Worm (Caenorhabditis elegans) whole organism, L4 larva: ENCODE results near the gene degl-1.

ENCODE experiments used
- F26F4.8 ChIP-seq: fragments of 200-800 bp; sonication (Bioruptor generic); conservative IDR thresholded peaks from 2 replicates; pipeline ENCODE4 v1.3.6; 2022; ENCODE audit warnings: missing genetic modification characterization, missing compliant biosample characterization
- F37D6.2 ChIP-seq: sonication (generic microtip); optimal IDR thresholded peaks from 2 replicates; lab custom pipeline; 2016; ENCODE audit warnings: mild to moderate bottlenecking, missing genetic modification characterization, missing compliant biosample characterization
- F44E2.7 ChIP-seq: fragments of 200-800 bp; sonication (Bioruptor generic); IDR thresholded peaks from 2 replicates; pipeline ENCODE4 v2.1.2; 2022; ENCODE audit warnings: missing genetic modification characterization, missing compliant biosample characterization
- F49E8.2 ChIP-seq: sonication (generic microtip); optimal IDR thresholded peaks from 2 replicates; lab custom pipeline; 2016; ENCODE audit warnings: missing compliant biosample characterization, mild to moderate bottlenecking, missing genetic modification characterization, borderline replicate concordance
- R02D3.7 ChIP-seq: fragments of 150-350 bp; sonication (generic microtip); optimal IDR thresholded peaks from 3 replicates; lab custom pipeline; 2014; ENCODE audit warnings: missing biosample characterization, missing genetic modification characterization
- T26A8.4 ChIP-seq: fragments of 200-800 bp; sonication (Bioruptor generic); IDR thresholded peaks from 2 replicates; pipeline ENCODE4 v1.3.6; 2022; ENCODE audit warnings: missing genetic modification characterization, missing compliant biosample characterization
- Y48G9A.11 ChIP-seq: fragments of 200-800 bp; sonication (Bioruptor generic); IDR thresholded peaks from 2 replicates; pipeline ENCODE4 v1.3.6; 2022; ENCODE audit warnings: missing genetic modification reagents, missing genetic modification characterization, missing compliant biosample characterization
- Y5F2A.4 ChIP-seq: fragments of 200-800 bp; sonication (Bioruptor generic); optimal IDR thresholded peaks from 2 replicates; lab custom pipeline; 2018; ENCODE audit warnings: mild to moderate bottlenecking, missing genetic modification characterization, missing compliant biosample characterization
- Y75B8A.6 ChIP-seq: fragments of 200-800 bp; sonication (Bioruptor generic); IDR thresholded peaks from 2 replicates; pipeline ENCODE4 v1.3.6; 2022; ENCODE audit warnings: missing genetic modification reagents, missing genetic modification characterization, missing compliant biosample characterization
- ZK337.2 ChIP-seq: fragments of 200-800 bp; sonication (Bioruptor generic); IDR thresholded peaks from 2 replicates; pipeline ENCODE4 v1.3.6; 2022; ENCODE audit warnings: missing genetic modification reagents, missing genetic modification characterization, missing compliant biosample characterization
- ZK546.5 ChIP-seq, 2 experiments: sonication (generic microtip); optimal IDR thresholded peaks; 2 replicates each; lab custom pipeline; 2017; ENCODE audit warnings: missing biosample characterization in 2 of 2, missing genetic modification characterization in 2 of 2
- aha-1 ChIP-seq: fragments of 150-350 bp; peaks from one replicate; lab custom pipeline; 2014; ENCODE audit warnings: missing biosample characterization, missing genetic modification characterization
- ama-1 ChIP-seq: fragments of 150-350 bp; optimal IDR thresholded peaks from 2 replicates; lab custom pipeline; 2014; ENCODE audit warnings: inconsistent platforms, mixed read lengths
- arid-1 ChIP-seq: fragments of 200-800 bp; sonication (Bioruptor generic); conservative IDR thresholded peaks from 2 replicates; pipeline ENCODE4 v1.3.6; 2022; ENCODE audit warnings: missing genetic modification reagents, missing genetic modification characterization, missing compliant biosample characterization
- ceh-44 ChIP-seq: fragments of 200-800 bp; sonication (Bioruptor generic); IDR thresholded peaks from 2 replicates; pipeline ENCODE4 v1.3.6; 2022; ENCODE audit warnings: missing genetic modification reagents, missing genetic modification characterization, missing compliant biosample characterization
- ceh-62 ChIP-seq: sonication (generic microtip); optimal IDR thresholded peaks from 2 replicates; lab custom pipeline; 2017; ENCODE audit warnings: missing biosample characterization, missing genetic modification characterization
- ceh-82 ChIP-seq: sonication (generic microtip); optimal IDR thresholded peaks from 2 replicates; lab custom pipeline; 2017; ENCODE audit warnings: missing biosample characterization, missing genetic modification characterization
- daf-19 ChIP-seq: fragments of 200-800 bp; sonication (Bioruptor generic); conservative IDR thresholded peaks from 2 replicates; pipeline ENCODE4 v1.3.6; 2022; ENCODE audit warnings: missing genetic modification characterization, missing compliant biosample characterization
- dmd-6 ChIP-seq: fragments of 200-800 bp; sonication (Bioruptor generic); IDR thresholded peaks from 2 replicates; pipeline ENCODE4 v1.3.6; 2022; ENCODE audit warnings: missing genetic modification reagents, missing genetic modification characterization, missing compliant biosample characterization
- duxl-1 ChIP-seq: sonication (generic microtip); optimal IDR thresholded peaks from 2 replicates; lab custom pipeline; 2016; ENCODE audit warnings: mild to moderate bottlenecking, missing genetic modification characterization, moderate library complexity, missing compliant biosample characterization; ENCODE audit not compliant: poor library complexity
- egl-43 ChIP-seq: fragments of 200-800 bp; sonication (Bioruptor generic); IDR thresholded peaks from 2 replicates; pipeline ENCODE4 v1.3.6; 2022; ENCODE audit warnings: missing genetic modification reagents, missing genetic modification characterization, missing compliant biosample characterization
- fos-1 ChIP-seq: fragments of 150-350 bp; optimal IDR thresholded peaks from 2 replicates; lab custom pipeline; 2014; ENCODE audit warnings: missing biosample characterization, missing genetic modification characterization
- gei-8 ChIP-seq: fragments of 200-800 bp; sonication (Bioruptor generic); optimal IDR thresholded peaks from 2 replicates; lab custom pipeline; 2018; ENCODE audit warnings: mild to moderate bottlenecking, missing genetic modification characterization, missing compliant biosample characterization
- hif-1 ChIP-seq, 2 experiments: sonication (generic microtip); optimal IDR thresholded peaks; 2 replicates each; lab custom pipeline; 2016 to 2017; ENCODE audit warnings: missing compliant biosample characterization in 2 of 2, missing genetic modification characterization in 2 of 2, missing genetic modification reagents in 2 of 2, missing genotype in 2 of 2, mild to moderate bottlenecking in 1 of 2
- hlh-30 ChIP-seq: sonication (generic microtip); optimal IDR thresholded peaks from 2 replicates; lab custom pipeline; 2017; ENCODE audit warnings: antibody characterized with exemption, mild to moderate bottlenecking, missing genetic modification characterization, missing compliant biosample characterization; ENCODE audit not compliant: insufficient read depth
- hmg-1.1 ChIP-seq: fragments of 200-800 bp; sonication (Bioruptor generic); IDR thresholded peaks from 2 replicates; pipeline ENCODE4 v1.3.6; 2022; ENCODE audit warnings: missing genetic modification reagents, missing genetic modification characterization, missing compliant biosample characterization
- jun-1 ChIP-seq: fragments of 150-350 bp; optimal IDR thresholded peaks from 2 replicates; lab custom pipeline; 2014; ENCODE audit warnings: missing biosample characterization, missing genetic modification reagents, missing genetic modification characterization
- lim-7 ChIP-seq: fragments of 200-800 bp; sonication (Bioruptor generic); IDR thresholded peaks from 2 replicates; pipeline ENCODE4 v1.3.6; 2022; ENCODE audit warnings: missing genetic modification characterization, missing compliant biosample characterization
- lin-15B ChIP-seq: fragments of 150-350 bp; sonication (generic microtip); optimal IDR thresholded peaks from 3 replicates; lab custom pipeline; 2014; ENCODE audit warnings: missing biosample characterization, missing genetic modification characterization
- lin-38 ChIP-seq: fragments of 200-800 bp; sonication (Bioruptor generic); IDR thresholded peaks from 2 replicates; pipeline ENCODE4 v1.3.6; 2022; ENCODE audit warnings: missing genetic modification reagents, missing genetic modification characterization, missing compliant biosample characterization
- lir-3 ChIP-seq: sonication (generic microtip); optimal IDR thresholded peaks from 2 replicates; lab custom pipeline; 2016; ENCODE audit warnings: mild to moderate bottlenecking, missing genetic modification characterization, missing compliant biosample characterization
- madf-9 ChIP-seq: fragments of 200-800 bp; sonication (Bioruptor generic); conservative IDR thresholded peaks from 2 replicates; pipeline ENCODE4 v1.3.6; 2022; ENCODE audit warnings: missing genetic modification reagents, missing genetic modification characterization, missing compliant biosample characterization
- mdt-29 ChIP-seq: fragments of 200-800 bp; sonication (Bioruptor generic); IDR thresholded peaks from 2 replicates; pipeline ENCODE4 v1.3.6; 2022; ENCODE audit warnings: missing genetic modification reagents, missing genetic modification characterization, missing compliant biosample characterization
- mes-2 ChIP-seq: sonication (generic microtip); optimal IDR thresholded peaks from 2 replicates; lab custom pipeline; 2016; ENCODE audit warnings: missing genotype, mild to moderate bottlenecking, missing genetic modification characterization, missing compliant biosample characterization; ENCODE audit not compliant: poor library complexity, severe bottlenecking
- mxl-3 ChIP-seq: fragments of 200-800 bp; sonication (Bioruptor generic); optimal IDR thresholded peaks from 2 replicates; lab custom pipeline; 2018; ENCODE audit warnings: mild to moderate bottlenecking, missing genetic modification characterization, missing compliant biosample characterization
- nhr-25 ChIP-seq: sonication (generic microtip); optimal IDR thresholded peaks from 2 replicates; lab custom pipeline; 2017; ENCODE audit warnings: missing genetic modification characterization, mild to moderate bottlenecking, missing compliant biosample characterization, antibody characterized with exemption, moderate library complexity, borderline replicate concordance; ENCODE audit not compliant: insufficient read depth
- nhr-77 ChIP-seq: fragments of 150-350 bp; optimal IDR thresholded peaks from 2 replicates; lab custom pipeline; 2014; ENCODE audit warnings: missing biosample characterization, missing genetic modification characterization
- pha-4 ChIP-seq, 2 experiments: fragments of 150-350 bp in 1 of 2; fragments of 200-800 bp in 1 of 2; sonication (Bioruptor generic) in 1 of 2; IDR thresholded peaks in 1 of 2; optimal IDR thresholded peaks in 1 of 2; 2 replicates each; pipeline versions ENCODE4 v1.3.6 to Lab custom; 2014 to 2022; ENCODE audit warnings: missing genetic modification characterization in 2 of 2, missing genetic modification reagents in 2 of 2, missing biosample characterization in 1 of 2, missing compliant biosample characterization in 1 of 2
- rbr-2 ChIP-seq: sonication (generic microtip); optimal IDR thresholded peaks from 2 replicates; lab custom pipeline; 2016; ENCODE audit warnings: missing genotype, missing genetic modification characterization, missing compliant biosample characterization
- set-16 ChIP-seq: fragments of 200-800 bp; sonication (Bioruptor generic); IDR thresholded peaks from 2 replicates; pipeline ENCODE4 v1.3.6; 2022; ENCODE audit warnings: missing genetic modification reagents, missing genetic modification characterization, missing compliant biosample characterization
- snpc-1.2 ChIP-seq: fragments of 200-800 bp; sonication (Bioruptor generic); IDR thresholded peaks from 2 replicates; pipeline ENCODE4 v1.3.6; 2022; ENCODE audit warnings: missing genetic modification reagents, missing genetic modification characterization, missing compliant biosample characterization
- snpc-4 ChIP-seq: fragments of 150-350 bp; optimal IDR thresholded peaks from 2 replicates; lab custom pipeline; 2014; ENCODE audit warnings: missing biosample characterization, missing genetic modification characterization
- spr-1 ChIP-seq: sonication (generic microtip); optimal IDR thresholded peaks from 2 replicates; lab custom pipeline; 2016; ENCODE audit warnings: mild to moderate bottlenecking, missing genetic modification characterization, missing compliant biosample characterization
- spr-3 ChIP-seq: fragments of 200-800 bp; sonication (Bioruptor generic); optimal IDR thresholded peaks from 2 replicates; lab custom pipeline; 2018; ENCODE audit warnings: mild to moderate bottlenecking, missing genetic modification characterization, missing compliant biosample characterization
- unc-130 ChIP-seq: sonication (generic microtip); optimal IDR thresholded peaks from 2 replicates; lab custom pipeline; 2016; ENCODE audit warnings: missing genetic modification reagents, missing genetic modification characterization, missing compliant biosample characterization
- unc-62 ChIP-seq, 3 experiments: fragments of 150-350 bp in 1 of 3; sonication (generic microtip); optimal IDR thresholded peaks in 2 of 3; peaks in 1 of 3; 1 replicate in 1 of 3; 2 replicates in 2 of 3; lab custom pipeline; 2014 to 2017; ENCODE audit warnings: missing biosample characterization in 3 of 3, missing genetic modification characterization in 3 of 3, missing genetic modification reagents in 3 of 3, missing genotype in 1 of 3
- vab-7 ChIP-seq: fragments of 200-800 bp; sonication (Bioruptor generic); IDR thresholded peaks from 2 replicates; pipeline ENCODE4 v1.3.6; 2022; ENCODE audit warnings: missing genetic modification reagents, missing genetic modification characterization, missing compliant biosample characterization
- zfp-2 ChIP-seq: sonication (generic microtip); optimal IDR thresholded peaks from 2 replicates; lab custom pipeline; 2016; ENCODE audit warnings: mild to moderate bottlenecking, missing genetic modification characterization, missing compliant biosample characterization
- zip-11 ChIP-seq: fragments of 200-800 bp; sonication (Bioruptor generic); IDR thresholded peaks from 2 replicates; pipeline ENCODE4 v1.3.6; 2022; ENCODE audit warnings: missing genetic modification characterization, missing compliant biosample characterization

Gene degl-1

ce11 chrIV:14764719-14765173 is 6.5 kb downstream of the degl-1 start:
- TF ChIP-seq vab-7, result peak; percentile 19; the same call in 1 of the 2 replicates
- TF ChIP-seq lir-3 (tag; lab: Kevin White, UChicago), result no peak
- TF ChIP-seq rbr-2 (tag; lab: Kevin White, UChicago), result no peak
- TF ChIP-seq mxl-3 (GFP tag; lab: Kevin White, UChicago), result no peak
- peak; percentile 73 for TF ChIP-seq lin-38
- peak; percentile 39; the same call in 1 of the 2 replicates for TF ChIP-seq set-16
- TF ChIP-seq lin-15B (tag; lab: Kevin White, UChicago), result no peak
- TF ChIP-seq pha-4 (GFP tag; IDR thresholded peaks at IDR 0.05; lab: Robert Waterston, UW), result peak; percentile 48
- TF ChIP-seq pha-4 (tag; optimal IDR thresholded peaks at IDR 0.05; lab: Kevin White, UChicago), result no peak
- peak; percentile 8 for TF ChIP-seq mes-2
- TF ChIP-seq dmd-6, result 0 out of 2 replicates have a peak, but pooled peaks have one; percentile 5
- no peak for TF ChIP-seq zfp-2 (tag; lab: Kevin White, UChicago)
- TF ChIP-seq aha-1 (tag; lab: Kevin White, UChicago), result peak; percentile 66
- TF ChIP-seq fos-1 (tag; lab: Kevin White, UChicago), result no peak
- TF ChIP-seq Y75B8A.6 (GFP tag; lab: Robert Waterston, UW), result no peak
- no peak for TF ChIP-seq F26F4.8 (GFP tag; lab: Robert Waterston, UW)
- TF ChIP-seq duxl-1 (tag; lab: Kevin White, UChicago), result no peak
- TF ChIP-seq ceh-62 (tag; lab: Kevin White, UChicago), result no peak
- TF ChIP-seq jun-1 (tag; lab: Kevin White, UChicago), result no peak
- TF ChIP-seq snpc-4, result peak; percentile 36
- TF ChIP-seq spr-3, result no peak
- no peak for TF ChIP-seq ama-1 (lab: Kevin White, UChicago)
- TF ChIP-seq Y48G9A.11 (GFP tag; lab: Robert Waterston, UW), result peak; percentile 71
- TF ChIP-seq F37D6.2 (tag; lab: Kevin White, UChicago), result no peak
- no peak for TF ChIP-seq lim-7 (GFP tag; lab: Robert Waterston, UW)
- peak; percentile 90 for TF ChIP-seq mdt-29 (GFP tag; lab: Robert Waterston, UW)
- TF ChIP-seq spr-1 (tag; lab: Kevin White, UChicago), result no peak
- no peak for TF ChIP-seq nhr-25 (tag; lab: Kevin White, UChicago)
- no peak for TF ChIP-seq madf-9
- no peak for TF ChIP-seq nhr-77 (tag; lab: Kevin White, UChicago)
- TF ChIP-seq zip-11 (GFP tag; lab: Robert Waterston, UW), result no peak
- no peak for TF ChIP-seq ZK546.5 (tag; optimal IDR thresholded peaks at IDR 0.05; lab: Kevin White, UChicago)
- TF ChIP-seq hif-1 (tag; optimal IDR thresholded peaks at IDR 0.05; lab: Kevin White, UChicago), result no peak
- no peak for TF ChIP-seq hmg-1.1 (GFP tag; lab: Robert Waterston, UW)
- TF ChIP-seq daf-19 (GFP tag; lab: Robert Waterston, UW), result no peak
- TF ChIP-seq snpc-1.2 (GFP tag; lab: Robert Waterston, UW), result peak; percentile 99
- TF ChIP-seq R02D3.7 (tag; lab: Kevin White, UChicago), result no peak
- TF ChIP-seq gei-8 (GFP tag; lab: Kevin White, UChicago), result no peak
- TF ChIP-seq unc-130 (GFP tag; lab: Kevin White, UChicago), result peak; percentile 75
- TF ChIP-seq T26A8.4 (GFP tag; lab: Robert Waterston, UW), result peak; percentile 53; the same call in 1 of the 2 replicates
- TF ChIP-seq hlh-30 (tag; lab: Kevin White, UChicago), result no peak
- no peak for TF ChIP-seq ceh-82 (tag; lab: Kevin White, UChicago)
- 0 out of 2 replicates have a peak, but pooled peaks have one; percentile 7 for TF ChIP-seq arid-1
- TF ChIP-seq ceh-44 (GFP tag; lab: Robert Waterston, UW), result 0 out of 2 replicates have a peak, but pooled peaks have one; percentile 5
- TF ChIP-seq F49E8.2 (tag; lab: Kevin White, UChicago), result peak; percentile 97
- TF ChIP-seq F44E2.7 (GFP tag; lab: Robert Waterston, UW), result no peak
- peak; percentile 12 for TF ChIP-seq Y5F2A.4
- peak; percentile 61; the same call in 1 of the 2 replicates for TF ChIP-seq egl-43 (GFP tag; lab: Robert Waterston, UW)
- TF ChIP-seq unc-62 (GFP tag; optimal IDR thresholded peaks at IDR 0.05 in 1 of 2; lab: Kevin White, UChicago), result peak in 1 of 2 experiments; percentile 25
- no peak for TF ChIP-seq unc-62 (tag; optimal IDR thresholded peaks at IDR 0.05; lab: Kevin White, UChicago)
- TF ChIP-seq ZK337.2, result 0 out of 2 replicates have a peak, but pooled peaks have one; percentile 30
